Worm (Caenorhabditis elegans) whole organism, L3 larva: Measurements from ENCODE around the gene tag-342.

Source experiments
- ama-1 ChIP-seq: fragments of 150-350 bp; optimal IDR thresholded peaks from 2 replicates; lab custom pipeline; 2018
- daf-12 ChIP-seq: fragments of 150-350 bp; optimal IDR thresholded peaks from 2 replicates; lab custom pipeline; 2014; ENCODE audit warnings: missing biosample characterization, missing genetic modification reagents, missing genetic modification characterization
- elt-3 ChIP-seq, 3 experiments: fragments of 150-350 bp in 1 of 3; sonication (generic microtip) in 2 of 3; optimal IDR thresholded peaks; 2 replicates in 2 of 3; 4 replicates in 1 of 3; lab custom pipeline; 2014 to 2017; ENCODE audit warnings: missing biosample characterization in 3 of 3, missing genetic modification characterization in 3 of 3
- fkh-10 ChIP-seq: sonication (generic microtip); optimal IDR thresholded peaks from 2 replicates; lab custom pipeline; 2017; ENCODE audit warnings: missing biosample characterization, missing genetic modification reagents, missing genetic modification characterization
- nhr-11 ChIP-seq: fragments of 150-350 bp; optimal IDR thresholded peaks from 2 replicates; lab custom pipeline; 2014; ENCODE audit warnings: missing biosample characterization, missing genetic modification characterization
- nhr-12 ChIP-seq: fragments of 150-350 bp; optimal IDR thresholded peaks from 2 replicates; lab custom pipeline; 2014; ENCODE audit warnings: missing biosample characterization, missing genetic modification characterization
- pha-4 ChIP-seq: fragments of 150-350 bp; optimal IDR thresholded peaks from 2 replicates; lab custom pipeline; 2014; ENCODE audit warnings: missing biosample characterization, missing genetic modification reagents, missing genetic modification characterization
- snpc-4 ChIP-seq: fragments of 150-350 bp; optimal IDR thresholded peaks from 2 replicates; lab custom pipeline; 2014; ENCODE audit warnings: missing biosample characterization, missing genetic modification characterization
- unc-39 ChIP-seq: sonication (generic microtip); optimal IDR thresholded peaks from 4 replicates; lab custom pipeline; 2017; ENCODE audit warnings: missing biosample characterization, missing genetic modification characterization
- zag-1 ChIP-seq: fragments of 150-350 bp; optimal IDR thresholded peaks from 2 replicates; lab custom pipeline; 2014; ENCODE audit warnings: missing biosample characterization, missing genetic modification characterization
- ztf-11 ChIP-seq: fragments of 150-350 bp; optimal IDR thresholded peaks from 2 replicates; lab custom pipeline; 2014; ENCODE audit warnings: missing biosample characterization, missing genetic modification characterization

DNA sequence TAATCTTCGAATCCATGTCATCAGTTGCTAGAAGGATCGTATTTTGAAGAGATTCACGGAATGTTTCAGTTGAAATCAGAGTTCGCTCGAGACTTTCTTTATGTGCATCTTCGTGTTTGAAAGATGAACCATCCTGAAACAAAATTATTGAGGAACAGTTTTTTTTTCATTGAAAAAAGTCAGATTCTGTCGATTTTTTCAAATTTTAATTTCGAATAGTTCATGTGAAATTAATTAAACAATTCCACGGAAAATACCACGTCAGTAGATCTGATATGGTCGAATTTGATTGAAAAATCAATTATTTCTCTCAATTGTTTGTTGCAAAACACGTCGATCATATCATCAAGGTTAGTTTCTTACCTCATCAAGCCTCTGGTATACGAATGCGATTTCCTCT lies 28.6 kb upstream of the tag-342 start, which contains the start of gene F54C8.1:
- TF ChIP-seq zag-1 (tag; lab: Kevin White, UChicago) (no peak), ztf-11 (tag; lab: Kevin White, UChicago) (no peak), unc-39 (tag; lab: Kevin White, UChicago) (no peak), daf-12 (tag; lab: Kevin White, UChicago) (no peak), fkh-10 (no peak), pha-4 (tag; lab: Kevin White, UChicago) (no peak), snpc-4 (tag; lab: Kevin White, UChicago) (no peak), elt-3 (tag; optimal IDR thresholded peaks at IDR 0.05; lab: Kevin White, UChicago) (no peak), nhr-12 (no peak), nhr-11 (tag; lab: Kevin White, UChicago) (no peak), ama-1 (lab: Kevin White, UChicago) (no peak)
